Fruit fly (Drosophila melanogaster) S2 (cell line): ENCODE measurements around the gene PIG-C.

Source experiments
- CG8478 ChIP-seq: fragments of >200 bp; optimal IDR thresholded peaks from 2 replicates; lab custom pipeline; 2018
- CTCF ChIP-seq, 2 experiments: fragments of >200 bp; optimal IDR thresholded peaks; 2 replicates each; lab custom pipeline; 2018

DNA sequence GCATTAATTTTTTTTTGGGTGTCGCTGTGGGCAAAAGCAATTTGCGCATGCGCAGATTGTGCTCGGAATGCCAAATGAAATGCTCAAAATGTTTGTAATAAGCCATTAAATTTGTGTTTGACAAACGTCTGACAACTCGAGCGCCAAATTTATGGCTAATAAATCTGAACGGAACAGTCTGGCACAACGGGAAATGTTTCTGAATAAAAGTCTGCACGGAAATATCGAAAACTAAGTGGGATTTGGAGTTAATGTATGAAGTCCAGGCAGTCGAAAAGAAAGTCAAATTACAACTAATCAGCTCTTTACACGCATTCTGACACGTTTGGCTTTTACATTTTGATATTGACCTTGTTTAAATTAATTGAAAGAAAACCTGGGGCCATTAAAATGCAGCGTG lies 27.9 kb downstream of the PIG-C start, which contains the start of gene CG12009:
- no peak for TF ChIP-seq CG8478
- no peak for TF ChIP-seq CTCF (optimal IDR thresholded peaks at IDR 0.05; lab: Kevin White, UChicago)
